Fruit fly (Drosophila melanogaster) whole organism, prepupa: Measurements from ENCODE around the gene Gad1.
A peak's percentile ranks its signal among the peaks of the same experiment; 100 is the strongest.

ENCODE experiments used
- CG10669 ChIP-seq: fragments of 200-800 bp; sonication (Bioruptor generic); optimal IDR thresholded peaks from 3 replicates; lab custom pipeline; 2018; ENCODE audit warnings: missing biosample characterization, mild to moderate bottlenecking, missing genetic modification characterization, moderate library complexity
- CG11762 ChIP-seq: fragments of 200-800 bp; sonication (Bioruptor generic); optimal IDR thresholded peaks from 3 replicates; lab custom pipeline; 2016; ENCODE audit warnings: missing biosample characterization, missing genetic modification characterization; ENCODE audit not compliant: insufficient read depth
- CG15336 ChIP-seq: fragments of 200-800 bp; sonication (Bioruptor generic); IDR thresholded peaks from 2 replicates; pipeline ENCODE4 v1.3.6; 2022; ENCODE audit warnings: missing biosample characterization, missing genetic modification characterization
- CG16779 ChIP-seq: fragments of 200-800 bp; sonication (Bioruptor generic); optimal IDR thresholded peaks from 3 replicates; lab custom pipeline; 2017; ENCODE audit warnings: missing biosample characterization, mild to moderate bottlenecking, missing genetic modification characterization
- CG32006 ChIP-seq: fragments of 200-800 bp; sonication (Bioruptor generic); optimal IDR thresholded peaks from 3 replicates; lab custom pipeline; 2017; ENCODE audit warnings: missing biosample characterization, mild to moderate bottlenecking, missing genetic modification characterization
- CG3919 ChIP-seq: fragments of 200-800 bp; sonication (Bioruptor generic); optimal IDR thresholded peaks from 3 replicates; lab custom pipeline; 2016; ENCODE audit warnings: missing biosample characterization, missing genetic modification characterization
- CG4318 ChIP-seq: fragments of 200-800 bp; sonication (Bioruptor generic); optimal IDR thresholded peaks from 3 replicates; lab custom pipeline; 2017; ENCODE audit warnings: missing biosample characterization, mild to moderate bottlenecking, missing genetic modification characterization
- CG6163 ChIP-seq: fragments of 200-800 bp; sonication (Bioruptor generic); IDR thresholded peaks from 3 replicates; pipeline ENCODE4 v1.3.6; 2022; ENCODE audit warnings: missing biosample characterization, missing genetic modification characterization
- CG6276 ChIP-seq: fragments of 200-800 bp; sonication (Bioruptor generic); optimal IDR thresholded peaks from 2 replicates; lab custom pipeline; 2017; ENCODE audit warnings: missing biosample characterization, mild to moderate bottlenecking, missing genetic modification characterization
- CG6808 ChIP-seq: fragments of 200-800 bp; sonication (Bioruptor generic); optimal IDR thresholded peaks from 3 replicates; lab custom pipeline; 2017; ENCODE audit warnings: missing biosample characterization, missing genetic modification characterization, mild to moderate bottlenecking, moderate library complexity, missing genetic modification reagents
- CG6854 ChIP-seq: fragments of 200-800 bp; sonication (Bioruptor generic); optimal IDR thresholded peaks from 2 replicates; lab custom pipeline; 2017; ENCODE audit warnings: missing biosample characterization, mild to moderate bottlenecking, missing genetic modification characterization
- CG7368 ChIP-seq: fragments of 200-800 bp; sonication (Bioruptor generic); optimal IDR thresholded peaks from 3 replicates; lab custom pipeline; 2016; ENCODE audit warnings: missing biosample characterization, missing genetic modification characterization
- CG8119 ChIP-seq: fragments of 200-800 bp; sonication (Bioruptor generic); IDR thresholded peaks from 3 replicates; pipeline ENCODE4 v1.3.6; 2022; ENCODE audit warnings: missing biosample characterization, missing genetic modification characterization
- CG8632 ChIP-seq: fragments of 200-800 bp; sonication (Bioruptor generic); optimal IDR thresholded peaks from 3 replicates; lab custom pipeline; 2016; ENCODE audit warnings: missing biosample characterization, missing genetic modification characterization
- CG9139 ChIP-seq: fragments of 200-800 bp; sonication (Bioruptor generic); optimal IDR thresholded peaks from 3 replicates; lab custom pipeline; 2017; ENCODE audit warnings: missing biosample characterization, mild to moderate bottlenecking, missing genetic modification characterization
- Eip93F ChIP-seq: fragments of 200-800 bp; sonication (Bioruptor generic); optimal IDR thresholded peaks from 2 replicates; lab custom pipeline; 2016; ENCODE audit warnings: missing biosample characterization, mild to moderate bottlenecking, missing genetic modification characterization
- Ets21C ChIP-seq: fragments of 200-800 bp; sonication (Bioruptor generic); optimal IDR thresholded peaks from 3 replicates; lab custom pipeline; 2016; ENCODE audit warnings: missing biosample characterization, missing genetic modification characterization
- Hr38 ChIP-seq: sonication (Bioruptor generic); optimal IDR thresholded peaks from 2 replicates; lab custom pipeline; 2016; ENCODE audit warnings: missing biosample characterization, missing genetic modification characterization
- Hr39 ChIP-seq: fragments of 200-800 bp; sonication (Bioruptor generic); optimal IDR thresholded peaks from 2 replicates; lab custom pipeline; 2016; ENCODE audit warnings: missing biosample characterization, missing genetic modification characterization
- Hr4 ChIP-seq: fragments of 200-800 bp; sonication (Bioruptor generic); optimal IDR thresholded peaks from 3 replicates; lab custom pipeline; 2016; ENCODE audit warnings: missing biosample characterization, missing genetic modification characterization
- Lpt ChIP-seq: fragments of 200-800 bp; sonication (Bioruptor generic); optimal IDR thresholded peaks from 3 replicates; lab custom pipeline; 2016; ENCODE audit warnings: missing biosample characterization, missing genetic modification characterization
- OdsH ChIP-seq: fragments of 200-800 bp; sonication (Bioruptor generic); optimal IDR thresholded peaks from 3 replicates; lab custom pipeline; 2016; ENCODE audit warnings: missing biosample characterization, missing genetic modification characterization
- Sox15 ChIP-seq: fragments of 200-800 bp; sonication (Bioruptor generic); optimal IDR thresholded peaks from 3 replicates; lab custom pipeline; 2016; ENCODE audit warnings: missing biosample characterization, missing genetic modification characterization
- achi ChIP-seq: fragments of 200-800 bp; sonication (Bioruptor generic); optimal IDR thresholded peaks from 3 replicates; lab custom pipeline; 2016; ENCODE audit warnings: missing biosample characterization, missing genetic modification characterization
- acj6 ChIP-seq: fragments of 200-800 bp; sonication (Bioruptor generic); optimal IDR thresholded peaks from 3 replicates; lab custom pipeline; 2016; ENCODE audit warnings: missing biosample characterization, missing genetic modification characterization
- cyc ChIP-seq: fragments of 200-800 bp; sonication (Bioruptor generic); optimal IDR thresholded peaks from 3 replicates; lab custom pipeline; 2016; ENCODE audit warnings: missing biosample characterization, missing genetic modification characterization
- dac ChIP-seq: fragments of 200-800 bp; sonication (Bioruptor generic); optimal IDR thresholded peaks from 2 replicates; lab custom pipeline; 2017; ENCODE audit warnings: missing biosample characterization, mild to moderate bottlenecking, missing genetic modification characterization
- eg ChIP-seq: fragments of 200-800 bp; sonication (Bioruptor generic); IDR thresholded peaks from 3 replicates; pipeline ENCODE4 v1.3.6; 2022; ENCODE audit warnings: missing biosample characterization, missing genetic modification characterization
- fd85E ChIP-seq: fragments of 200-800 bp; sonication (Bioruptor generic); optimal IDR thresholded peaks from 3 replicates; lab custom pipeline; 2016; ENCODE audit warnings: missing biosample characterization, missing genetic modification characterization
- pdm3 ChIP-seq: fragments of 200-800 bp; sonication (Bioruptor generic); optimal IDR thresholded peaks from 3 replicates; lab custom pipeline; 2016; ENCODE audit warnings: missing biosample characterization, missing genetic modification characterization
- svp ChIP-seq: fragments of 200-800 bp; sonication (Bioruptor generic); peaks from one replicate; lab custom pipeline; 2016; ENCODE audit warnings: missing biosample characterization, missing genetic modification characterization
- vri ChIP-seq: fragments of 200-800 bp; sonication (Bioruptor generic); optimal IDR thresholded peaks from 3 replicates; lab custom pipeline; 2016; ENCODE audit warnings: missing biosample characterization, mild to moderate bottlenecking, missing genetic modification characterization

Gad1 gene

DNA sequence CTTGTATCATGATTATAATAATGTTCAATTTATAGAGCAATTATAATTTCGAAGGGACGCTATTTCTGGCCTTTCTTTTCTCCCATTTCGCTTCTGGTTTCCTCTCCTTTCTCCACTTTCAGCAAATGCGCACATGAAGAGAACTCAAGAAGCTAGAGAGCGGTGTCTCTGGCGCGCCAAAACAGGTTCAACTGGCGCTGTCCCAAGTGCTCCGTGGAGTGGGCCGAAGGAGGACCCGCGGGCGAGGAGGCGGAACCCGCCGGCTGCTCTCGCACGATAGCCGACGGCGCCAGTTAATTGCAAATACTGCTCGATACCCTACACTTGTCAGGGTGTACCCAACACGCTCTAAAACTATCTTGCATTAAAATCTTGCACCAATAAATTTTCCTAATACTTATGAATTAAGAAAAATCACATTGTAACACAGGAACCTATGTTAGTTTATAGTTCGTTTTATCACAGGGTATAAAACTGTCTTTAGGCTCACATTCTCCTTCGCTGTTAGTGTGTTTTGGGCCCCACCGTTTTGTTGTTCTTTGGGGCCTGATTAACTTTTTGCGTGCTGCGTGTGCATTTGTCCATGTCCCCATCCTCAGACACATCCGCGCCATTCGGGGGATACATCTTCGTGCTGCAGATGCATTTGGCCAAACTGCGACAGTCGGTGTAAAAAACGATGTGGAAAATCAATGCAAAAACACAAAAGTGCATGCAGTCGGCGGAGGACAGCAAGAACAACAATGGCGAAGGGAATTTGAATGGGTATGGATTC, 18.1 kb downstream of the Gad1 start (continued):
- TF ChIP-seq CG6854 (GFP tag; lab: Kevin White, UChicago) (peak; percentile 97), CG9139 (GFP tag; lab: Kevin White, UChicago) (peak; percentile 91), cyc (peak; percentile 99), CG8119 (GFP tag; lab: Robert Waterston, UW) (peak; percentile 98), acj6 (GFP tag; lab: Kevin White, UChicago) (peak; percentile 99), CG3919 (GFP tag; lab: Kevin White, UChicago) (peak; percentile 98), CG6808 (peak; percentile 95), vri (GFP tag; lab: Kevin White, UChicago) (peak; percentile 97), Hr39 (GFP tag; lab: Kevin White, UChicago) (peak; percentile 99), Ets21C (peak; percentile 98), CG15336 (GFP tag; lab: Robert Waterston, UW) (peak; percentile 99), CG4318 (GFP tag; lab: Kevin White, UChicago) (peak; percentile 97), OdsH (GFP tag; lab: Kevin White, UChicago) (peak; percentile 99), CG11762 (GFP tag; lab: Kevin White, UChicago) (peak; percentile 98), CG8632 (peak; percentile 96), CG7368 (peak; percentile 97), eg (GFP tag; lab: Robert Waterston, UW) (peak; percentile 99), Hr4 (GFP tag; lab: Kevin White, UChicago) (peak; percentile 99), CG6276 (GFP tag; lab: Kevin White, UChicago) (peak; percentile 97), CG32006 (GFP tag; lab: Kevin White, UChicago) (peak; percentile 99), fd85E (GFP tag; lab: Kevin White, UChicago) (peak; percentile 92), pdm3 (GFP tag; lab: Kevin White, UChicago) (peak; percentile 99)

dm6 chr3L:4069069-4069468, 19.5 kb downstream of the Gad1 start, which contains the start of gene CG32259:
CG32259 (plus strand) TSS chr3L:4069369.
- TF ChIP-seq Lpt (GFP tag; lab: Kevin White, UChicago) (no peak), Sox15 (GFP tag; lab: Kevin White, UChicago) (no peak), vri (GFP tag; lab: Kevin White, UChicago) (peak; percentile 27), CG10669 (GFP tag; lab: Kevin White, UChicago) (no peak), CG15336 (GFP tag; lab: Robert Waterston, UW) (no peak)

- TF ChIP-seq CG7368 (no peak), fd85E (GFP tag; lab: Kevin White, UChicago) (no peak), dac (peak; percentile 6), CG8119 (GFP tag; lab: Robert Waterston, UW) (0 out of 3 replicates have a peak, but pooled peaks have one; percentile 33), CG16779 (peak; percentile 50), eg (GFP tag; lab: Robert Waterston, UW) (peak; percentile 57; the same call in 2 of the 3 replicates), Lpt (GFP tag; lab: Kevin White, UChicago) (peak; percentile 33), CG6276 (GFP tag; lab: Kevin White, UChicago) (peak; percentile 70), Hr38 (GFP tag; lab: Kevin White, UChicago) (no peak), CG15336 (GFP tag; lab: Robert Waterston, UW) (peak; percentile 44; the same call in 1 of the 2 replicates), CG6163 (GFP tag; lab: Robert Waterston, UW) (0 out of 3 replicates have a peak, but pooled peaks have one; percentile 16), svp (GFP tag; lab: Kevin White, UChicago) (peak; percentile 83)
- TF ChIP-seq, all 60 proteins: peak for 9
Observed at dm6 chr3L:4068368-4068767, 20.2 kb downstream of the Gad1 start.

DNA sequence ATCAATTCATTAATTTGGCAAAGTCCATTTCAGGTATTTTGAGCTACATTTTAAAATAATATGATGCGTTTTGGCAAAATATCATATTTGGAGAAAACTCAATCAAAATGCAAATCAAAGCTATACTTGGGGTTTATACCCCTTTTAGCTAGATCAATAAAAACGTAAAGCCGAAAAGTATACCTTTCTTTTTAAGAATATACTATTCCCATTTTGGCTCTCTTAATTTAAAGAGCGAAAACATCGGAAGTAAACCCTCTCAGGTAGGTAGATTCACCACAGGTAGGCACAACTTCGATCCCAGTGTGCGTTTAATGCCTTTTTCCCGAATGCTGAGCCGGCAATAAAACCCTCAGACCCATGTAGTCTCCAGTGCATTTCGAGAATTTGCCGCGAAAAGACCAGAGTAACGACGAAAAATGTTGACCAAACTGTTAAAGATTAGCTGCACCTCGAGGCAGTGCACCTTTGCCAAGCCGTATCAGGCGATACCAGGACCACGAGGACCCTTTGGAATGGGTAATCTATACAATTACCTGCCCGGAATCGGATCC, 26.5 kb downstream of the Gad1 start, which contains the start of gene dib:
TSS of gene dib (plus strand) at position 372 of the 554 bp plus-strand sequence.
- no peak for TF ChIP-seq Lpt (GFP tag; lab: Kevin White, UChicago)
- TF ChIP-seq Eip93F (GFP tag; lab: Kevin White, UChicago), result no peak
- TF ChIP-seq achi, result no peak
- TF ChIP-seq Hr39 (GFP tag; lab: Kevin White, UChicago), result no peak
- no peak for TF ChIP-seq pdm3 (GFP tag; lab: Kevin White, UChicago)
- no peak for TF ChIP-seq CG32006 (GFP tag; lab: Kevin White, UChicago)
- TF ChIP-seq cyc, result no peak
- TF ChIP-seq CG9139 (GFP tag; lab: Kevin White, UChicago), result no peak
- no peak for TF ChIP-seq Ets21C
